Fruit fly (Drosophila melanogaster) whole organism, embryonic: Measurements from ENCODE around the gene Trf4-2.

Source experiments
- BEAF-32 ChIP-seq: fragments of 200-800 bp; sonication (Bioruptor generic); optimal IDR thresholded peaks from 3 replicates; lab custom pipeline; 2017; ENCODE audit warnings: missing biosample characterization, missing genetic modification characterization, mild to moderate bottlenecking, moderate library complexity, missing genetic modification reagents
- CG10321 ChIP-seq: fragments of 200-800 bp; sonication (Bioruptor generic); IDR thresholded peaks from 2 replicates; pipeline ENCODE4 v1.3.6; 2022; ENCODE audit warnings: missing biosample characterization, missing genetic modification characterization
- CG11695 ChIP-seq: fragments of 200-800 bp; sonication (Bioruptor generic); IDR thresholded peaks from 3 replicates; pipeline ENCODE4 v1.3.6; 2022; ENCODE audit warnings: missing biosample characterization, missing genetic modification characterization
- CG12155 ChIP-seq: fragments of 200-800 bp; sonication (Bioruptor generic); optimal IDR thresholded peaks from 3 replicates; lab custom pipeline; 2016; ENCODE audit warnings: missing biosample characterization, missing genetic modification characterization
- CG13287 ChIP-seq: fragments of 200-800 bp; sonication (Bioruptor generic); IDR thresholded peaks from 2 replicates; pipeline ENCODE4 v1.3.6; 2022; ENCODE audit warnings: missing biosample characterization, missing genetic modification characterization; ENCODE audit not compliant: partially characterized antibody
- CG14860 ChIP-seq: fragments of 200-800 bp; sonication (Bioruptor generic); IDR thresholded peaks from 3 replicates; pipeline ENCODE4 v1.3.6; 2022; ENCODE audit warnings: missing biosample characterization, missing genetic modification characterization; ENCODE audit not compliant: partially characterized antibody
- CG17912 ChIP-seq: fragments of 200-800 bp; sonication (Bioruptor generic); optimal IDR thresholded peaks from 2 replicates; lab custom pipeline; 2018; ENCODE audit warnings: missing biosample characterization, mild to moderate bottlenecking, missing genetic modification characterization
- CG30431 ChIP-seq: fragments of 200-800 bp; sonication (Bioruptor generic); optimal IDR thresholded peaks from 2 replicates; lab custom pipeline; 2017; ENCODE audit warnings: missing biosample characterization, missing genetic modification characterization
- CG32532 ChIP-seq: fragments of 200-800 bp; sonication (Bioruptor generic); IDR thresholded peaks from 2 replicates; pipeline ENCODE4 v1.3.6; 2022; ENCODE audit warnings: missing biosample characterization, missing genetic modification characterization
- CG42726 ChIP-seq: fragments of 200-800 bp; sonication (Bioruptor generic); IDR thresholded peaks from 2 replicates; pipeline ENCODE4 v1.3.6; 2022; ENCODE audit warnings: missing biosample characterization, missing genetic modification characterization; ENCODE audit not compliant: partially characterized antibody
- CG43689 ChIP-seq: fragments of 200-800 bp; sonication (Bioruptor generic); IDR thresholded peaks from 2 replicates; pipeline ENCODE4 v1.3.6; 2022; ENCODE audit warnings: missing biosample characterization, missing genetic modification characterization
- CG4854 ChIP-seq: fragments of 200-800 bp; sonication (Bioruptor generic); optimal IDR thresholded peaks from 2 replicates; lab custom pipeline; 2016; ENCODE audit warnings: missing biosample characterization, missing genetic modification characterization, inconsistent platforms
- CG6854 ChIP-seq: fragments of 200-800 bp; sonication (Bioruptor generic); optimal IDR thresholded peaks from 3 replicates; lab custom pipeline; 2017; ENCODE audit warnings: missing biosample characterization, mild to moderate bottlenecking, missing genetic modification characterization
- CG7271 ChIP-seq: fragments of 200-800 bp; sonication (Bioruptor generic); optimal IDR thresholded peaks from 2 replicates; lab custom pipeline; 2018; ENCODE audit warnings: missing biosample characterization, mild to moderate bottlenecking, missing genetic modification characterization, moderate library complexity
- CG7928 ChIP-seq: fragments of 200-800 bp; sonication (Bioruptor generic); optimal IDR thresholded peaks from 2 replicates; lab custom pipeline; 2017; ENCODE audit warnings: missing biosample characterization, mild to moderate bottlenecking, missing genetic modification characterization
- CG8478 ChIP-seq: fragments of >200 bp; optimal IDR thresholded peaks from 2 replicates; lab custom pipeline; 2018
- CHES-1-like ChIP-seq: fragments of 200-800 bp; sonication (Bioruptor generic); optimal IDR thresholded peaks from 2 replicates; lab custom pipeline; 2016; ENCODE audit warnings: missing biosample characterization, missing genetic modification characterization
- Doc3 ChIP-seq: fragments of 200-800 bp; sonication (Bioruptor generic); IDR thresholded peaks from 3 replicates; pipeline ENCODE4 v1.3.6; 2022; ENCODE audit warnings: missing biosample characterization, missing genetic modification characterization; ENCODE audit not compliant: partially characterized antibody
- Dp ChIP-seq: fragments of 200-800 bp; sonication (Bioruptor generic); optimal IDR thresholded peaks from 2 replicates; lab custom pipeline; 2018; ENCODE audit warnings: missing biosample characterization, mild to moderate bottlenecking, missing genetic modification characterization, moderate library complexity
- Eip74EF ChIP-seq, 2 experiments: fragments of 200-800 bp in 1 of 2; fragments of >200 bp in 1 of 2; sonication (Bioruptor generic) in 1 of 2; optimal IDR thresholded peaks; 2 replicates each; lab custom pipeline; 2017 to 2019; ENCODE audit warnings: missing biosample characterization in 2 of 2, missing genetic modification characterization in 2 of 2, mild to moderate bottlenecking in 1 of 2, moderate library complexity in 1 of 2
- Elba2 ChIP-seq: fragments of 200-800 bp; sonication (Bioruptor generic); optimal IDR thresholded peaks from 3 replicates; lab custom pipeline; 2016; ENCODE audit warnings: missing biosample characterization, missing genetic modification characterization
- Ets65A ChIP-seq: fragments of 200-800 bp; sonication (Bioruptor generic); peaks from one replicate; lab custom pipeline; 2016; ENCODE audit warnings: missing biosample characterization, missing genetic modification characterization
- Med ChIP-seq: fragments of 200-800 bp; sonication (Bioruptor generic); peaks from one replicate; lab custom pipeline; 2016; ENCODE audit warnings: missing biosample characterization, missing genetic modification characterization, mild to moderate bottlenecking, inconsistent platforms, moderate library complexity
- Nf-YB ChIP-seq: fragments of 200-800 bp; sonication (Bioruptor generic); optimal IDR thresholded peaks from 3 replicates; lab custom pipeline; 2019; ENCODE audit warnings: missing biosample characterization, mild to moderate bottlenecking, missing genetic modification characterization, moderate library complexity
- Opbp ChIP-seq: fragments of 200-800 bp; sonication (Bioruptor generic); IDR thresholded peaks from 3 replicates; pipeline ENCODE4 v1.3.6; 2022; ENCODE audit warnings: missing biosample characterization, missing genetic modification characterization; ENCODE audit not compliant: partially characterized antibody
- Trl ChIP-seq, 3 experiments: fragments of >200 bp in 2 of 3; fragments of 200-800 bp in 1 of 3; sonication (Bioruptor generic) in 1 of 3; optimal IDR thresholded peaks; 2 replicates in 1 of 3; 3 replicates in 2 of 3; lab custom pipeline; 2016 to 2017; ENCODE audit warnings: missing biosample characterization in 1 of 3, missing genetic modification characterization in 1 of 3
- YL-1 ChIP-seq: fragments of 200-800 bp; sonication (Bioruptor generic); optimal IDR thresholded peaks from 3 replicates; lab custom pipeline; 2017; ENCODE audit warnings: missing biosample characterization, mild to moderate bottlenecking, missing genetic modification characterization
- amos ChIP-seq: fragments of 200-800 bp; sonication (Bioruptor generic); IDR thresholded peaks from 2 replicates; pipeline ENCODE4 v1.3.6; 2022; ENCODE audit warnings: missing biosample characterization, missing genetic modification characterization; ENCODE audit not compliant: partially characterized antibody
- cas ChIP-seq: fragments of 200-800 bp; sonication (Bioruptor generic); IDR thresholded peaks from 2 replicates; pipeline ENCODE4 v1.3.6; 2022; ENCODE audit warnings: missing biosample characterization, missing genetic modification characterization
- cg ChIP-seq: fragments of 200-800 bp; sonication (Bioruptor generic); optimal IDR thresholded peaks from 3 replicates; lab custom pipeline; 2019; ENCODE audit warnings: missing biosample characterization, mild to moderate bottlenecking, missing genetic modification characterization, moderate library complexity
- chif ChIP-seq, 2 experiments: fragments of 200-800 bp; sonication (Bioruptor generic); optimal IDR thresholded peaks; 3 replicates each; lab custom pipeline; 2016; ENCODE audit warnings: missing biosample characterization in 2 of 2, missing genetic modification characterization in 2 of 2
- crp ChIP-seq, 2 experiments: fragments of 200-800 bp; sonication (Bioruptor generic); optimal IDR thresholded peaks; 2 replicates in 1 of 2; 3 replicates in 1 of 2; lab custom pipeline; 2017; ENCODE audit warnings: missing biosample characterization in 2 of 2, missing genetic modification characterization in 2 of 2, mild to moderate bottlenecking in 1 of 2, moderate library complexity in 1 of 2
- fd3F ChIP-seq: fragments of 200-800 bp; sonication (Bioruptor generic); optimal IDR thresholded peaks from 2 replicates; lab custom pipeline; 2018; ENCODE audit warnings: missing biosample characterization, mild to moderate bottlenecking, missing genetic modification characterization, moderate library complexity
- gcm2 ChIP-seq: fragments of 200-800 bp; sonication (Bioruptor generic); optimal IDR thresholded peaks from 2 replicates; lab custom pipeline; 2016; ENCODE audit warnings: missing biosample characterization, missing genetic modification characterization
- jumu ChIP-seq: fragments of 200-800 bp; sonication (Bioruptor generic); optimal IDR thresholded peaks from 3 replicates; lab custom pipeline; 2016; ENCODE audit warnings: missing biosample characterization, missing genetic modification characterization
- kah ChIP-seq: fragments of 200-800 bp; sonication (Bioruptor generic); optimal IDR thresholded peaks from 2 replicates; lab custom pipeline; 2018; ENCODE audit warnings: missing biosample characterization, mild to moderate bottlenecking, missing genetic modification characterization
- lola ChIP-seq, 3 experiments: fragments of >200 bp in 2 of 3; fragments of 200-800 bp in 1 of 3; sonication (Bioruptor generic) in 1 of 3; optimal IDR thresholded peaks; 2 replicates each; lab custom pipeline; 2017 to 2019; ENCODE audit warnings: missing biosample characterization in 3 of 3, missing genetic modification characterization in 3 of 3, mild to moderate bottlenecking in 1 of 3, moderate library complexity in 1 of 3
- mirr ChIP-seq: fragments of 200-800 bp; sonication (Bioruptor generic); optimal IDR thresholded peaks from 3 replicates; lab custom pipeline; 2018; ENCODE audit warnings: missing biosample characterization, mild to moderate bottlenecking, missing genetic modification characterization
- nerfin-1 ChIP-seq: fragments of 200-800 bp; sonication (Bioruptor generic); optimal IDR thresholded peaks from 3 replicates; lab custom pipeline; 2019; ENCODE audit warnings: missing biosample characterization, mild to moderate bottlenecking, missing genetic modification characterization, moderate library complexity
- nerfin-2 ChIP-seq: fragments of 200-800 bp; sonication (Bioruptor generic); IDR thresholded peaks from 2 replicates; pipeline ENCODE4 v1.3.6; 2022; ENCODE audit warnings: missing biosample characterization, missing genetic modification characterization; ENCODE audit not compliant: partially characterized antibody
- pzg ChIP-seq: fragments of 200-800 bp; sonication (Bioruptor generic); optimal IDR thresholded peaks from 3 replicates; lab custom pipeline; 2018; ENCODE audit warnings: missing biosample characterization, mild to moderate bottlenecking, missing genetic modification characterization, moderate library complexity
- run ChIP-seq: fragments of 200-800 bp; sonication (Bioruptor generic); optimal IDR thresholded peaks from 3 replicates; lab custom pipeline; 2018; ENCODE audit warnings: missing biosample characterization, mild to moderate bottlenecking, missing genetic modification characterization
- slou ChIP-seq: fragments of 200-800 bp; sonication (Bioruptor generic); optimal IDR thresholded peaks from 3 replicates; lab custom pipeline; 2016; ENCODE audit warnings: missing biosample characterization, missing genetic modification characterization
- sr ChIP-seq: fragments of 200-800 bp; sonication (Bioruptor generic); IDR thresholded peaks from 3 replicates; pipeline ENCODE4 v1.3.6; 2022; ENCODE audit warnings: missing biosample characterization, missing genetic modification characterization
- stwl ChIP-seq: fragments of 200-800 bp; sonication (Bioruptor generic); optimal IDR thresholded peaks from 3 replicates; lab custom pipeline; 2018; ENCODE audit warnings: missing biosample characterization, mild to moderate bottlenecking, missing genetic modification characterization, moderate library complexity
- tin ChIP-seq: fragments of 200-800 bp; sonication (Bioruptor generic); optimal IDR thresholded peaks from 3 replicates; lab custom pipeline; 2016; ENCODE audit warnings: missing biosample characterization, missing genetic modification characterization

Gene Trf4-2

dm6 chr3R:24938049-24938448 is 13.0 kb downstream of the Trf4-2 start, which contains the start of gene Osbp (continued):
- TF ChIP-seq run (tag; lab: Kevin White, UChicago), result no peak
- peak in 1 of 2 experiments; percentile 33 for TF ChIP-seq crp (GFP tag; optimal IDR thresholded peaks at IDR 0.05; lab: Kevin White, UChicago)
- TF ChIP-seq CG6854 (GFP tag; lab: Kevin White, UChicago), result no peak
- TF ChIP-seq CG42726, result peak; percentile 70
- peak; percentile 98 for TF ChIP-seq cg
- TF ChIP-seq mirr (GFP tag; lab: Kevin White, UChicago), result peak; percentile 26
- no peak for TF ChIP-seq slou (GFP tag; lab: Kevin White, UChicago)
- peak; percentile 85 for TF ChIP-seq pzg (GFP tag; lab: Kevin White, UChicago)
- TF ChIP-seq CG14860 (GFP tag; lab: Robert Waterston, UW), result peak; percentile 57; the same call in 2 of the 3 replicates
- TF ChIP-seq kah (GFP tag; lab: Kevin White, UChicago), result peak; percentile 17
- TF ChIP-seq lola (GFP tag; optimal IDR thresholded peaks at IDR 0.05; lab: Kevin White, UChicago), result no peak
- peak; percentile 73 for TF ChIP-seq Opbp (GFP tag; lab: Robert Waterston, UW)
- no peak for TF ChIP-seq CG7928 (GFP tag; lab: Kevin White, UChicago)
- TF ChIP-seq Trl (optimal IDR thresholded peaks at IDR 0.05; lab: Kevin White, UChicago), result no peak
- TF ChIP-seq Trl (GFP tag; optimal IDR thresholded peaks at IDR 0.05; lab: Kevin White, UChicago), result no peak
- no peak for TF ChIP-seq Eip74EF (GFP tag; optimal IDR thresholded peaks at IDR 0.05; lab: Kevin White, UChicago)
- no peak for TF ChIP-seq CG4854 (GFP tag; lab: Kevin White, UChicago)
- TF ChIP-seq Dp (GFP tag; lab: Kevin White, UChicago), result peak; percentile 81
- no peak for TF ChIP-seq CG32532 (GFP tag; lab: Robert Waterston, UW)
- peak; percentile 79 for TF ChIP-seq Nf-YB (GFP tag; lab: Kevin White, UChicago)
- peak; percentile 70 for TF ChIP-seq amos (GFP tag; lab: Robert Waterston, UW)
- peak; percentile 46; the same call in 1 of the 3 replicates for TF ChIP-seq Doc3 (GFP tag; lab: Robert Waterston, UW)
- TF ChIP-seq cas, result peak; percentile 47; the same call in 1 of the 2 replicates
- peak; percentile 0 for TF ChIP-seq CG17912 (GFP tag; lab: Kevin White, UChicago)
- no peak for TF ChIP-seq gcm2 (GFP tag; lab: Kevin White, UChicago)
- peak; percentile 64 for TF ChIP-seq BEAF-32 (GFP tag; lab: Kevin White, UChicago)
- no peak for TF ChIP-seq CG43689 (GFP tag; lab: Robert Waterston, UW)
- TF ChIP-seq sr (GFP tag; lab: Robert Waterston, UW), result no peak
- TF ChIP-seq YL-1 (GFP tag; lab: Kevin White, UChicago), result peak; percentile 86
- TF ChIP-seq nerfin-2 (GFP tag; lab: Robert Waterston, UW), result peak; percentile 29; the same call in 1 of the 2 replicates
- TF ChIP-seq CG7271, result no peak
- peak; percentile 84 for TF ChIP-seq Med (GFP tag; lab: Kevin White, UChicago)

- TF ChIP-seq CG10321 (GFP tag; lab: Robert Waterston, UW), result no peak
- TF ChIP-seq fd3F (GFP tag; lab: Kevin White, UChicago), result no peak
- TF ChIP-seq CHES-1-like, result peak; percentile 67
- TF ChIP-seq Ets65A (GFP tag; lab: Kevin White, UChicago), result peak; percentile 73
- peak; percentile 49 for TF ChIP-seq CG12155
- peak; percentile 65 for TF ChIP-seq stwl (tag; lab: Kevin White, UChicago)
- TF ChIP-seq CG30431 (GFP tag; lab: Kevin White, UChicago), result no peak
- TF ChIP-seq CG13287, result peak; percentile 93
- TF ChIP-seq tin (GFP tag; lab: Kevin White, UChicago), result peak; percentile 10
- peak; percentile 80 for TF ChIP-seq Opbp (GFP tag; lab: Robert Waterston, UW)
- TF ChIP-seq CG8478, result peak; percentile 30
- TF ChIP-seq Elba2, result peak; percentile 79
- TF ChIP-seq jumu (GFP tag; lab: Kevin White, UChicago), result peak; percentile 52
- TF ChIP-seq CG11695 (GFP tag; lab: Robert Waterston, UW), result no peak
- peak; percentile 88 for TF ChIP-seq nerfin-2 (GFP tag; lab: Robert Waterston, UW)
- TF ChIP-seq chif (GFP tag; optimal IDR thresholded peaks at IDR 0.05; lab: Kevin White, UChicago), result no peak
- peak; percentile 33 for TF ChIP-seq nerfin-1 (tag; lab: Kevin White, UChicago)
These were observed 20.2 kb downstream of the Trf4-2 start, which contains the start of the genes ssh and Nmnat for dm6 chr3R:24944920-24945853. Gene ssh, minus strand, starts transcription at chr3R:24944956. Gene Nmnat, plus strand, starts transcription at chr3R:24945237.
